Worm (Caenorhabditis elegans): Measurements from ENCODE around the gene msp-76.

Gene msp-76

ce11 chrIV:9667084-9667483, 21.7 kb upstream of the msp-76 start:
- no peak for TF ChIP-seq ref-1 (GFP tag; conservative IDR thresholded peaks at IDR 0.05)
- TF ChIP-seq med-1 (GFP tag; optimal IDR thresholded peaks at IDR 0.05; ENCODE audit: insufficient read depth), result no peak
- TF ChIP-seq cog-1 (tag; optimal IDR thresholded peaks at IDR 0.05), result peak; percentile 17
- TF ChIP-seq T22C8.4 (GFP tag; IDR thresholded peaks at IDR 0.05), result no peak

ce11 chrIV:9668103-9668672, 20.6 kb upstream of the msp-76 start:
- TF ChIP-seq cog-1 (tag; optimal IDR thresholded peaks at IDR 0.05), result no peak

ce11 chrIV:9669969-9670368, 18.8 kb upstream of the msp-76 start:
- TF ChIP-seq klf-2 (GFP tag; conservative IDR thresholded peaks at IDR 0.05) (no peak), ztf-23 (GFP tag; IDR thresholded peaks at IDR 0.05) (no peak), tab-1 (GFP tag; IDR thresholded peaks at IDR 0.05) (no peak), T22C8.4 (GFP tag; IDR thresholded peaks at IDR 0.05) (no peak), flt-1 (GFP tag; IDR thresholded peaks at IDR 0.05) (no peak), ref-1 (GFP tag; conservative IDR thresholded peaks at IDR 0.05) (no peak), ztf-29 (GFP tag; IDR thresholded peaks at IDR 0.05) (no peak)

- TF ChIP-seq klf-2 (GFP tag; conservative IDR thresholded peaks at IDR 0.05), result no peak
These were observed 17.7 kb upstream of the msp-76 start for ce11 chrIV:9671001-9671652.

- no peak for TF ChIP-seq ref-1 (GFP tag; conservative IDR thresholded peaks at IDR 0.05)
- TF ChIP-seq ztf-23 (GFP tag; IDR thresholded peaks at IDR 0.05), result no peak
- no peak for TF ChIP-seq flt-1 (GFP tag; IDR thresholded peaks at IDR 0.05)
- TF ChIP-seq tab-1 (GFP tag; IDR thresholded peaks at IDR 0.05), result no peak
- TF ChIP-seq med-1 (GFP tag; optimal IDR thresholded peaks at IDR 0.05; ENCODE audit: insufficient read depth), result no peak
- TF ChIP-seq klf-2 (GFP tag; conservative IDR thresholded peaks at IDR 0.05), result no peak
- TF ChIP-seq T22C8.4 (GFP tag; IDR thresholded peaks at IDR 0.05), result no peak
- no peak for TF ChIP-seq cog-1 (tag; optimal IDR thresholded peaks at IDR 0.05)
- TF ChIP-seq ztf-29 (GFP tag; IDR thresholded peaks at IDR 0.05), result no peak
These were observed 16.4 kb upstream of the msp-76 start for ce11 chrIV:9672434-9672833.

ce11 chrIV:9673206-9673605, 15.6 kb upstream of the msp-76 start:
- TF ChIP-seq ztf-23 (GFP tag; IDR thresholded peaks at IDR 0.05), result no peak
- TF ChIP-seq T22C8.4 (GFP tag; IDR thresholded peaks at IDR 0.05), result no peak
- TF ChIP-seq tab-1 (GFP tag; IDR thresholded peaks at IDR 0.05), result no peak
- TF ChIP-seq klf-2 (GFP tag; conservative IDR thresholded peaks at IDR 0.05), result no peak
- no peak for TF ChIP-seq flt-1 (GFP tag; IDR thresholded peaks at IDR 0.05)
- no peak for TF ChIP-seq ztf-29 (GFP tag; IDR thresholded peaks at IDR 0.05)
- no peak for TF ChIP-seq med-1 (GFP tag; optimal IDR thresholded peaks at IDR 0.05; ENCODE audit: insufficient read depth)
- no peak for TF ChIP-seq cog-1 (tag; optimal IDR thresholded peaks at IDR 0.05)
- no peak for TF ChIP-seq ref-1 (GFP tag; conservative IDR thresholded peaks at IDR 0.05)

- TF ChIP-seq med-1 (GFP tag; optimal IDR thresholded peaks at IDR 0.05; ENCODE audit: insufficient read depth), result no peak
- TF ChIP-seq ztf-29 (GFP tag; IDR thresholded peaks at IDR 0.05), result no peak
- no peak for TF ChIP-seq ref-1 (GFP tag; conservative IDR thresholded peaks at IDR 0.05)
- no peak for TF ChIP-seq ztf-23 (GFP tag; IDR thresholded peaks at IDR 0.05)
- TF ChIP-seq flt-1 (GFP tag; IDR thresholded peaks at IDR 0.05), result no peak
- TF ChIP-seq T22C8.4 (GFP tag; IDR thresholded peaks at IDR 0.05), result no peak
- TF ChIP-seq tab-1 (GFP tag; IDR thresholded peaks at IDR 0.05), result no peak
- no peak for TF ChIP-seq cog-1 (tag; optimal IDR thresholded peaks at IDR 0.05)
- TF ChIP-seq klf-2 (GFP tag; conservative IDR thresholded peaks at IDR 0.05), result no peak
These were observed 15.0 kb upstream of the msp-76 start for ce11 chrIV:9673683-9674336.

ce11 chrIV:9675572-9675971, 13.2 kb upstream of the msp-76 start, which contains the start of gene nhr-34:
nhr-34 (minus strand) TSS chrIV:9675672.
- TF ChIP-seq klf-2 (GFP tag; conservative IDR thresholded peaks at IDR 0.05), result no peak
- no peak for TF ChIP-seq cog-1 (tag; optimal IDR thresholded peaks at IDR 0.05)
- no peak for TF ChIP-seq med-1 (GFP tag; optimal IDR thresholded peaks at IDR 0.05; ENCODE audit: insufficient read depth)
- TF ChIP-seq ztf-23 (GFP tag; IDR thresholded peaks at IDR 0.05), result no peak
- no peak for TF ChIP-seq ztf-29 (GFP tag; IDR thresholded peaks at IDR 0.05)
- no peak for TF ChIP-seq tab-1 (GFP tag; IDR thresholded peaks at IDR 0.05)
- no peak for TF ChIP-seq T22C8.4 (GFP tag; IDR thresholded peaks at IDR 0.05)
- no peak for TF ChIP-seq flt-1 (GFP tag; IDR thresholded peaks at IDR 0.05)
- TF ChIP-seq ref-1 (GFP tag; conservative IDR thresholded peaks at IDR 0.05), result no peak

- no peak for TF ChIP-seq ref-1 (GFP tag; conservative IDR thresholded peaks at IDR 0.05)
- no peak for TF ChIP-seq ztf-23 (GFP tag; IDR thresholded peaks at IDR 0.05)
- no peak for TF ChIP-seq klf-2 (GFP tag; conservative IDR thresholded peaks at IDR 0.05)
- no peak for TF ChIP-seq tab-1 (GFP tag; IDR thresholded peaks at IDR 0.05)
- TF ChIP-seq T22C8.4 (GFP tag; IDR thresholded peaks at IDR 0.05), result no peak
- no peak for TF ChIP-seq cog-1 (tag; optimal IDR thresholded peaks at IDR 0.05)
- no peak for TF ChIP-seq ztf-29 (GFP tag; IDR thresholded peaks at IDR 0.05)
- TF ChIP-seq med-1 (GFP tag; optimal IDR thresholded peaks at IDR 0.05; ENCODE audit: insufficient read depth), result no peak
- no peak for TF ChIP-seq flt-1 (GFP tag; IDR thresholded peaks at IDR 0.05)
These were observed 12.3 kb upstream of the msp-76 start for ce11 chrIV:9676535-9676934.
